Fruit fly (Drosophila melanogaster) whole organism, embryonic: ENCODE measurements around the gene ago.

ENCODE experiments used
- B-H2 ChIP-seq: fragments of 200-800 bp; sonication (Bioruptor generic); optimal IDR thresholded peaks from 2 replicates; lab custom pipeline; 2018; ENCODE audit warnings: missing biosample characterization, mild to moderate bottlenecking, missing genetic modification characterization
- Bgb ChIP-seq: fragments of 200-800 bp; sonication (Bioruptor generic); IDR thresholded peaks from 2 replicates; pipeline ENCODE4 v1.3.6; 2022; ENCODE audit warnings: missing biosample characterization, missing genetic modification characterization; ENCODE audit not compliant: partially characterized antibody
- C15 ChIP-seq: fragments of 200-800 bp; sonication (Bioruptor generic); IDR thresholded peaks from 3 replicates; pipeline ENCODE4 v1.3.6; 2022; ENCODE audit warnings: missing biosample characterization, missing genetic modification characterization
- CG10366 ChIP-seq: fragments of 200-800 bp; sonication (Bioruptor generic); IDR thresholded peaks from 2 replicates; pipeline ENCODE4 v1.3.6; 2022; ENCODE audit warnings: missing biosample characterization, missing genetic modification characterization
- CG10565 ChIP-seq: fragments of 200-800 bp; sonication (Bioruptor generic); optimal IDR thresholded peaks from 3 replicates; lab custom pipeline; 2016; ENCODE audit warnings: missing biosample characterization, mild to moderate bottlenecking, missing genetic modification characterization
- CG13424 ChIP-seq: fragments of 200-800 bp; sonication (Bioruptor generic); optimal IDR thresholded peaks from 2 replicates; lab custom pipeline; 2019; ENCODE audit warnings: missing biosample characterization, mild to moderate bottlenecking, missing genetic modification characterization, moderate library complexity
- CG15269 ChIP-seq: fragments of 200-800 bp; sonication (Bioruptor generic); optimal IDR thresholded peaks from 2 replicates; lab custom pipeline; 2018; ENCODE audit warnings: missing biosample characterization, mild to moderate bottlenecking, missing genetic modification characterization, moderate library complexity
- CG16779 ChIP-seq: fragments of 200-800 bp; sonication (Bioruptor generic); IDR thresholded peaks from 2 replicates; pipeline ENCODE4 v1.3.6; 2022; ENCODE audit warnings: missing biosample characterization, missing genetic modification characterization
- CG17361 ChIP-seq: fragments of 200-800 bp; sonication (Bioruptor generic); IDR thresholded peaks from 3 replicates; pipeline ENCODE4 v1.3.6; 2022; ENCODE audit warnings: missing biosample characterization, missing genetic modification characterization
- CG31441 ChIP-seq: fragments of 200-800 bp; sonication (Bioruptor generic); IDR thresholded peaks from 2 replicates; pipeline ENCODE4 v1.3.6; 2022; ENCODE audit warnings: missing biosample characterization, missing genetic modification characterization
- CG6765 ChIP-seq: fragments of 200-800 bp; sonication (Bioruptor generic); optimal IDR thresholded peaks from 3 replicates; lab custom pipeline; 2017; ENCODE audit warnings: missing biosample characterization, mild to moderate bottlenecking, missing genetic modification characterization
- CG7357 ChIP-seq: fragments of 200-800 bp; sonication (Bioruptor generic); IDR thresholded peaks from 3 replicates; pipeline ENCODE4 v1.3.6; 2022; ENCODE audit warnings: missing biosample characterization, missing genetic modification characterization
- CG7963 ChIP-seq: fragments of 200-800 bp; sonication (Bioruptor generic); IDR thresholded peaks from 3 replicates; pipeline ENCODE4 v1.3.6; 2022; ENCODE audit warnings: missing biosample characterization, missing genetic modification characterization; ENCODE audit not compliant: partially characterized antibody
- CG8359 ChIP-seq: fragments of 200-800 bp; sonication (Bioruptor generic); optimal IDR thresholded peaks from 2 replicates; lab custom pipeline; 2017; ENCODE audit warnings: missing biosample characterization, mild to moderate bottlenecking, missing genetic modification characterization, borderline replicate concordance
- Fer3 ChIP-seq: fragments of 200-800 bp; sonication (Bioruptor generic); optimal IDR thresholded peaks from 2 replicates; lab custom pipeline; 2018; ENCODE audit warnings: missing biosample characterization, mild to moderate bottlenecking, missing genetic modification characterization, moderate library complexity
- H15 ChIP-seq: fragments of 200-800 bp; sonication (Bioruptor generic); IDR thresholded peaks from 3 replicates; pipeline ENCODE4 v1.3.6; 2022; ENCODE audit warnings: missing biosample characterization, missing genetic modification characterization
- HmgD ChIP-seq: fragments of 200-800 bp; sonication (Bioruptor generic); optimal IDR thresholded peaks from 3 replicates; lab custom pipeline; 2016; ENCODE audit warnings: missing biosample characterization, missing genetic modification characterization
- Lhr ChIP-seq: fragments of 200-800 bp; sonication (Bioruptor generic); optimal IDR thresholded peaks from 3 replicates; lab custom pipeline; 2017; ENCODE audit warnings: mild to moderate bottlenecking, missing biosample characterization, missing genetic modification reagents, missing genetic modification characterization
- Med ChIP-seq: fragments of 200-800 bp; sonication (Bioruptor generic); peaks from one replicate; lab custom pipeline; 2016; ENCODE audit warnings: missing biosample characterization, missing genetic modification characterization, mild to moderate bottlenecking, inconsistent platforms, moderate library complexity
- NK7.1 ChIP-seq: fragments of 200-800 bp; sonication (Bioruptor generic); optimal IDR thresholded peaks from 3 replicates; lab custom pipeline; 2016; ENCODE audit warnings: missing biosample characterization, missing genetic modification characterization
- Opbp ChIP-seq: fragments of 200-800 bp; sonication (Bioruptor generic); IDR thresholded peaks from 3 replicates; pipeline ENCODE4 v1.3.6; 2022; ENCODE audit warnings: missing biosample characterization, missing genetic modification characterization; ENCODE audit not compliant: partially characterized antibody
- PHDP ChIP-seq: fragments of 200-800 bp; sonication (Bioruptor generic); optimal IDR thresholded peaks from 3 replicates; lab custom pipeline; 2018; ENCODE audit warnings: missing biosample characterization, mild to moderate bottlenecking, missing genetic modification characterization, moderate library complexity
- Sry-δ ChIP-seq: fragments of 200-800 bp; sonication (Bioruptor generic); optimal IDR thresholded peaks from 2 replicates; lab custom pipeline; 2016; ENCODE audit warnings: missing biosample characterization, missing genetic modification characterization
- al ChIP-seq: fragments of 200-800 bp; sonication (Bioruptor generic); IDR thresholded peaks from 2 replicates; pipeline ENCODE4 v1.3.6; 2022; ENCODE audit warnings: missing biosample characterization, missing genetic modification characterization
- amos ChIP-seq: fragments of 200-800 bp; sonication (Bioruptor generic); IDR thresholded peaks from 2 replicates; pipeline ENCODE4 v1.3.6; 2022; ENCODE audit warnings: missing biosample characterization, missing genetic modification characterization; ENCODE audit not compliant: partially characterized antibody
- az2 ChIP-seq: fragments of 200-800 bp; sonication (Bioruptor generic); optimal IDR thresholded peaks from 3 replicates; lab custom pipeline; 2016; ENCODE audit warnings: missing biosample characterization, missing genetic modification characterization
- bowl ChIP-seq: fragments of 200-800 bp; sonication (Bioruptor generic); IDR thresholded peaks from 2 replicates; pipeline ENCODE4 v1.3.6; 2022; ENCODE audit warnings: missing biosample characterization, missing genetic modification characterization
- br ChIP-seq: fragments of >200 bp; optimal IDR thresholded peaks from 2 replicates; lab custom pipeline; 2017
- chn ChIP-seq: fragments of 200-800 bp; sonication (Bioruptor generic); optimal IDR thresholded peaks from 2 replicates; lab custom pipeline; 2016; ENCODE audit warnings: missing biosample characterization, missing genetic modification characterization
- ci ChIP-seq: fragments of 200-800 bp; sonication (Bioruptor generic); IDR thresholded peaks from 3 replicates; pipeline ENCODE4 v1.3.6; 2022; ENCODE audit warnings: missing biosample characterization, missing genetic modification characterization
- dmrt99B ChIP-seq: fragments of 200-800 bp; sonication (Bioruptor generic); optimal IDR thresholded peaks from 2 replicates; lab custom pipeline; 2018; ENCODE audit warnings: missing biosample characterization, mild to moderate bottlenecking, missing genetic modification characterization, moderate library complexity
- esg ChIP-seq: fragments of 200-800 bp; sonication (Bioruptor generic); conservative IDR thresholded peaks from 2 replicates; pipeline ENCODE4 v1.3.6; 2022; ENCODE audit warnings: missing biosample characterization, missing genetic modification characterization
- fd102C ChIP-seq: fragments of 200-800 bp; sonication (Bioruptor generic); optimal IDR thresholded peaks from 2 replicates; lab custom pipeline; 2018; ENCODE audit warnings: missing biosample characterization, mild to moderate bottlenecking, missing genetic modification characterization, moderate library complexity
- ind ChIP-seq: fragments of 200-800 bp; sonication (Bioruptor generic); optimal IDR thresholded peaks from 3 replicates; lab custom pipeline; 2016; ENCODE audit warnings: missing biosample characterization, missing genetic modification characterization
- klu ChIP-seq: fragments of 200-800 bp; sonication (Bioruptor generic); IDR thresholded peaks from 2 replicates; pipeline ENCODE4 v1.3.6; 2022; ENCODE audit warnings: missing biosample characterization, missing genetic modification characterization
- lab ChIP-seq: fragments of 200-800 bp; sonication (Bioruptor generic); optimal IDR thresholded peaks from 3 replicates; lab custom pipeline; 2017; ENCODE audit warnings: missing biosample characterization, missing genetic modification characterization, mild to moderate bottlenecking, moderate library complexity, missing genetic modification reagents
- lola ChIP-seq, 3 experiments: fragments of >200 bp in 2 of 3; fragments of 200-800 bp in 1 of 3; sonication (Bioruptor generic) in 1 of 3; optimal IDR thresholded peaks; 2 replicates each; lab custom pipeline; 2017 to 2019; ENCODE audit warnings: missing biosample characterization in 3 of 3, missing genetic modification characterization in 3 of 3, mild to moderate bottlenecking in 1 of 3, moderate library complexity in 1 of 3
- mld ChIP-seq: fragments of 200-800 bp; sonication (Bioruptor generic); IDR thresholded peaks from 3 replicates; pipeline ENCODE4 v1.3.6; 2022; ENCODE audit warnings: missing biosample characterization, missing genetic modification characterization; ENCODE audit not compliant: partially characterized antibody
- oc ChIP-seq: fragments of 200-800 bp; sonication (Bioruptor generic); optimal IDR thresholded peaks from 2 replicates; lab custom pipeline; 2018; ENCODE audit warnings: missing biosample characterization, mild to moderate bottlenecking, missing genetic modification characterization, moderate library complexity
- phol ChIP-seq: fragments of 200-800 bp; sonication (Bioruptor generic); optimal IDR thresholded peaks from 3 replicates; lab custom pipeline; 2018; ENCODE audit warnings: missing biosample characterization, mild to moderate bottlenecking, missing genetic modification characterization, moderate library complexity
- prd ChIP-seq, 3 experiments: fragments of >200 bp in 2 of 3; fragments of 200-800 bp in 1 of 3; sonication (Bioruptor generic) in 1 of 3; optimal IDR thresholded peaks in 2 of 3; IDR thresholded peaks in 1 of 3; 2 replicates in 2 of 3; 3 replicates in 1 of 3; pipeline versions ENCODE4 v1.3.6 to Lab custom; 2017 to 2022; ENCODE audit warnings: missing biosample characterization in 1 of 3, missing genetic modification characterization in 1 of 3
- psq ChIP-seq: fragments of 200-800 bp; sonication (Bioruptor generic); optimal IDR thresholded peaks from 2 replicates; lab custom pipeline; 2017; ENCODE audit warnings: missing biosample characterization, missing genetic modification characterization
- pzg ChIP-seq: fragments of 200-800 bp; sonication (Bioruptor generic); optimal IDR thresholded peaks from 3 replicates; lab custom pipeline; 2018; ENCODE audit warnings: missing biosample characterization, mild to moderate bottlenecking, missing genetic modification characterization, moderate library complexity
- scrt ChIP-seq: fragments of 200-800 bp; sonication (Bioruptor generic); optimal IDR thresholded peaks from 2 replicates; lab custom pipeline; 2018; ENCODE audit warnings: missing biosample characterization, mild to moderate bottlenecking, missing genetic modification characterization, moderate library complexity
- seq ChIP-seq: fragments of 200-800 bp; sonication (Bioruptor generic); IDR thresholded peaks from 2 replicates; pipeline ENCODE4 v1.3.6; 2022; ENCODE audit warnings: missing biosample characterization, missing genetic modification characterization
- sna ChIP-seq: fragments of 200-800 bp; sonication (Bioruptor generic); IDR thresholded peaks from 2 replicates; pipeline ENCODE4 v1.3.6; 2022; ENCODE audit warnings: missing biosample characterization, missing genetic modification characterization; ENCODE audit not compliant: partially characterized antibody
- sqz ChIP-seq: fragments of 200-800 bp; sonication (Bioruptor generic); optimal IDR thresholded peaks from 3 replicates; lab custom pipeline; 2018; ENCODE audit warnings: missing biosample characterization, mild to moderate bottlenecking, missing genetic modification characterization
- sr ChIP-seq: fragments of 200-800 bp; sonication (Bioruptor generic); IDR thresholded peaks from 3 replicates; pipeline ENCODE4 v1.3.6; 2022; ENCODE audit warnings: missing biosample characterization, missing genetic modification characterization
- vfl ChIP-seq: fragments of 200-800 bp; sonication (Bioruptor generic); optimal IDR thresholded peaks from 2 replicates; lab custom pipeline; 2016; ENCODE audit warnings: missing biosample characterization, missing genetic modification characterization

Gene ago

dm6 chr3L:4269920-4270319 lies 15.8 kb upstream of the ago start (continued):
- TF ChIP-seq CG10366 (GFP tag; lab: Robert Waterston, UW) = peak; percentile 52
- TF ChIP-seq sqz (GFP tag; lab: Kevin White, UChicago) = peak; percentile 44
- TF ChIP-seq HmgD (GFP tag; lab: Kevin White, UChicago) = no peak
- TF ChIP-seq CG17361 (GFP tag; lab: Robert Waterston, UW) = peak; percentile 86
- peak; percentile 84 for TF ChIP-seq CG15269 (tag; lab: Kevin White, UChicago)
- TF ChIP-seq lola (GFP tag; optimal IDR thresholded peaks at IDR 0.05; lab: Kevin White, UChicago) = peak in 1 of 3 experiments; percentile 77
- TF ChIP-seq NK7.1 (GFP tag; lab: Kevin White, UChicago) = no peak
- TF ChIP-seq seq = peak; percentile 62; the same call in 1 of the 2 replicates
- TF ChIP-seq br (lab: Kevin White, UChicago) = no peak
- peak; percentile 15 for TF ChIP-seq CG8359
- peak; percentile 15 for TF ChIP-seq Lhr (GFP tag; lab: Kevin White, UChicago)
- TF ChIP-seq bowl = no peak
- no peak for TF ChIP-seq mld (GFP tag; lab: Robert Waterston, UW)
- TF ChIP-seq al = 0 out of 2 replicates have a peak, but pooled peaks have one; percentile 32
- TF ChIP-seq chn (GFP tag; lab: Kevin White, UChicago) = no peak
- no peak for TF ChIP-seq Bgb (GFP tag; lab: Robert Waterston, UW)
- TF ChIP-seq Fer3 = peak; percentile 70
- TF ChIP-seq vfl (GFP tag; lab: Kevin White, UChicago) = no peak
- TF ChIP-seq prd (optimal IDR thresholded peaks at IDR 0.05; lab: Kevin White, UChicago) = no peak
- peak; percentile 66; the same call in 2 of the 3 replicates for TF ChIP-seq prd (GFP tag; IDR thresholded peaks at IDR 0.05; lab: Robert Waterston, UW)
- no peak for TF ChIP-seq klu (GFP tag; lab: Robert Waterston, UW)
- no peak for TF ChIP-seq sna (GFP tag; lab: Robert Waterston, UW)
- TF ChIP-seq amos (GFP tag; lab: Robert Waterston, UW) = no peak
- TF ChIP-seq CG7357 (GFP tag; lab: Robert Waterston, UW) = peak; percentile 38; the same call in 1 of the 3 replicates
- TF ChIP-seq dmrt99B (tag; lab: Kevin White, UChicago) = peak; percentile 85
- peak; percentile 82 for TF ChIP-seq CG13424
- TF ChIP-seq CG31441 (GFP tag; lab: Robert Waterston, UW) = peak; percentile 86
- TF ChIP-seq CG6765 (GFP tag; lab: Kevin White, UChicago) = peak; percentile 49
- TF ChIP-seq CG7963 (GFP tag; lab: Robert Waterston, UW) = no peak
- no peak for TF ChIP-seq sr (GFP tag; lab: Robert Waterston, UW)
- TF ChIP-seq Sry-δ (GFP tag; lab: Kevin White, UChicago) = no peak
- TF ChIP-seq oc (tag; lab: Kevin White, UChicago) = peak; percentile 74
- TF ChIP-seq scrt (GFP tag; lab: Kevin White, UChicago) = peak; percentile 58
- no peak for TF ChIP-seq CG10565 (GFP tag; lab: Kevin White, UChicago)
- TF ChIP-seq CG16779 = no peak
- no peak for TF ChIP-seq psq (GFP tag; lab: Kevin White, UChicago)
- no peak for TF ChIP-seq pzg (GFP tag; lab: Kevin White, UChicago)
- peak; percentile 77 for TF ChIP-seq lab (GFP tag; lab: Kevin White, UChicago)
- peak; percentile 15; the same call in 1 of the 3 replicates for TF ChIP-seq C15 (GFP tag; lab: Robert Waterston, UW)
- no peak for TF ChIP-seq B-H2 (GFP tag; lab: Kevin White, UChicago)
- peak; percentile 37 for TF ChIP-seq Med
- no peak for TF ChIP-seq fd102C
- peak; percentile 65 for TF ChIP-seq esg (GFP tag; lab: Robert Waterston, UW)
- peak; percentile 81 for TF ChIP-seq phol (tag; lab: Kevin White, UChicago)
- no peak for TF ChIP-seq Opbp (GFP tag; lab: Robert Waterston, UW)
- peak; percentile 42; the same call in 1 of the 3 replicates for TF ChIP-seq H15
- TF ChIP-seq ci = peak; percentile 61; the same call in 2 of the 3 replicates
- TF ChIP-seq ind (GFP tag; lab: Kevin White, UChicago) = peak; percentile 60
- peak; percentile 83 for TF ChIP-seq PHDP (tag; lab: Kevin White, UChicago)
- peak; percentile 44 for TF ChIP-seq az2
